Worm (Caenorhabditis elegans) whole organism, L4 larva: ENCODE measurements around the gene bath-36.

Experiments
- F26F4.8 ChIP-seq: fragments of 200-800 bp; sonication (Bioruptor generic); conservative IDR thresholded peaks from 2 replicates; pipeline ENCODE4 v1.3.6; 2022; ENCODE audit warnings: missing genetic modification characterization, missing compliant biosample characterization
- Y105C5A.15 ChIP-seq: fragments of 200-800 bp; sonication (Bioruptor generic); IDR thresholded peaks from 2 replicates; pipeline ENCODE4 v1.3.6; 2022; ENCODE audit warnings: missing genetic modification characterization, missing compliant biosample characterization
- Y75B8A.6 ChIP-seq: fragments of 200-800 bp; sonication (Bioruptor generic); IDR thresholded peaks from 2 replicates; pipeline ENCODE4 v1.3.6; 2022; ENCODE audit warnings: missing genetic modification reagents, missing genetic modification characterization, missing compliant biosample characterization
- ama-1 ChIP-seq: fragments of 150-350 bp; optimal IDR thresholded peaks from 2 replicates; lab custom pipeline; 2014; ENCODE audit warnings: inconsistent platforms, mixed read lengths
- ceh-20 ChIP-seq: fragments of 200-800 bp; sonication (Bioruptor generic); IDR thresholded peaks from 2 replicates; pipeline ENCODE4 v1.3.6; 2022; ENCODE audit warnings: missing genetic modification reagents, missing genetic modification characterization, missing compliant biosample characterization
- ceh-44 ChIP-seq: fragments of 200-800 bp; sonication (Bioruptor generic); IDR thresholded peaks from 2 replicates; pipeline ENCODE4 v1.3.6; 2022; ENCODE audit warnings: missing genetic modification reagents, missing genetic modification characterization, missing compliant biosample characterization
- ceh-62 ChIP-seq: sonication (generic microtip); optimal IDR thresholded peaks from 2 replicates; lab custom pipeline; 2017; ENCODE audit warnings: missing biosample characterization, missing genetic modification characterization
- cey-2 ChIP-seq: sonication (generic microtip); optimal IDR thresholded peaks from 3 replicates; lab custom pipeline; 2017; ENCODE audit warnings: missing genetic modification characterization, mild to moderate bottlenecking, missing compliant biosample characterization, antibody characterized with exemption, borderline replicate concordance; ENCODE audit not compliant: insufficient read depth
- daf-16 ChIP-seq, 3 experiments: sonication (generic microtip); optimal IDR thresholded peaks; 2 replicates each; lab custom pipeline; 2016 to 2017; ENCODE audit warnings: missing genetic modification characterization in 3 of 3, missing genetic modification reagents in 3 of 3, mild to moderate bottlenecking in 2 of 3, missing compliant biosample characterization in 2 of 3, missing biosample characterization in 1 of 3, moderate library complexity in 1 of 3
- dve-1 ChIP-seq: sonication (generic microtip); optimal IDR thresholded peaks from 2 replicates; lab custom pipeline; 2017; ENCODE audit warnings: antibody characterized with exemption, mild to moderate bottlenecking, missing genetic modification characterization, missing compliant biosample characterization; ENCODE audit not compliant: insufficient read depth
- egl-27 ChIP-seq: sonication (generic microtip); optimal IDR thresholded peaks from 3 replicates; lab custom pipeline; 2017; ENCODE audit warnings: missing biosample characterization, missing genetic modification reagents, missing genetic modification characterization
- hlh-11 ChIP-seq: fragments of 200-800 bp; sonication (Bioruptor generic); optimal IDR thresholded peaks from 2 replicates; lab custom pipeline; 2018; ENCODE audit warnings: mild to moderate bottlenecking, missing genetic modification characterization, missing compliant biosample characterization
- jun-1 ChIP-seq: fragments of 150-350 bp; optimal IDR thresholded peaks from 2 replicates; lab custom pipeline; 2014; ENCODE audit warnings: missing biosample characterization, missing genetic modification reagents, missing genetic modification characterization
- lim-7 ChIP-seq: fragments of 200-800 bp; sonication (Bioruptor generic); IDR thresholded peaks from 2 replicates; pipeline ENCODE4 v1.3.6; 2022; ENCODE audit warnings: missing genetic modification characterization, missing compliant biosample characterization
- lin-15B ChIP-seq: fragments of 150-350 bp; sonication (generic microtip); optimal IDR thresholded peaks from 3 replicates; lab custom pipeline; 2014; ENCODE audit warnings: missing biosample characterization, missing genetic modification characterization
- lin-38 ChIP-seq: fragments of 200-800 bp; sonication (Bioruptor generic); IDR thresholded peaks from 2 replicates; pipeline ENCODE4 v1.3.6; 2022; ENCODE audit warnings: missing genetic modification reagents, missing genetic modification characterization, missing compliant biosample characterization
- lsy-2 ChIP-seq, 2 experiments: fragments of 150-350 bp in 1 of 2; sonication (generic microtip) in 1 of 2; optimal IDR thresholded peaks; 2 replicates each; lab custom pipeline; 2014 to 2017; ENCODE audit warnings: missing biosample characterization in 2 of 2, missing genetic modification characterization in 2 of 2
- mdl-1 ChIP-seq, 2 experiments: fragments of 150-350 bp in 1 of 2; sonication (generic microtip) in 1 of 2; optimal IDR thresholded peaks; 2 replicates each; lab custom pipeline; 2014 to 2017; ENCODE audit warnings: missing biosample characterization in 2 of 2, missing genetic modification characterization in 2 of 2
- mdt-29 ChIP-seq: fragments of 200-800 bp; sonication (Bioruptor generic); IDR thresholded peaks from 2 replicates; pipeline ENCODE4 v1.3.6; 2022; ENCODE audit warnings: missing genetic modification reagents, missing genetic modification characterization, missing compliant biosample characterization
- mep-1 ChIP-seq: fragments of 150-350 bp; sonication (generic microtip); optimal IDR thresholded peaks from 3 replicates; lab custom pipeline; 2014; ENCODE audit warnings: missing biosample characterization, missing genetic modification characterization
- mes-2 ChIP-seq: sonication (generic microtip); optimal IDR thresholded peaks from 2 replicates; lab custom pipeline; 2016; ENCODE audit warnings: missing genotype, mild to moderate bottlenecking, missing genetic modification characterization, missing compliant biosample characterization; ENCODE audit not compliant: poor library complexity, severe bottlenecking
- mxl-3 ChIP-seq: fragments of 200-800 bp; sonication (Bioruptor generic); optimal IDR thresholded peaks from 2 replicates; lab custom pipeline; 2018; ENCODE audit warnings: mild to moderate bottlenecking, missing genetic modification characterization, missing compliant biosample characterization
- nhr-10 ChIP-seq: fragments of 150-350 bp; optimal IDR thresholded peaks from 2 replicates; lab custom pipeline; 2014; ENCODE audit warnings: missing biosample characterization, missing genetic modification characterization
- nhr-237 ChIP-seq: sonication (generic microtip); optimal IDR thresholded peaks from 2 replicates; lab custom pipeline; 2017; ENCODE audit warnings: missing biosample characterization, missing genetic modification characterization
- nhr-25 ChIP-seq: sonication (generic microtip); optimal IDR thresholded peaks from 2 replicates; lab custom pipeline; 2017; ENCODE audit warnings: missing genetic modification characterization, mild to moderate bottlenecking, missing compliant biosample characterization, antibody characterized with exemption, moderate library complexity, borderline replicate concordance; ENCODE audit not compliant: insufficient read depth
- nhr-28 ChIP-seq: fragments of 150-350 bp; optimal IDR thresholded peaks from 2 replicates; lab custom pipeline; 2014; ENCODE audit warnings: missing biosample characterization, missing genetic modification characterization
- nhr-76 ChIP-seq: fragments of 150-350 bp; optimal IDR thresholded peaks from 2 replicates; lab custom pipeline; 2014; ENCODE audit warnings: missing biosample characterization, missing genetic modification characterization
- nhr-77 ChIP-seq: fragments of 150-350 bp; optimal IDR thresholded peaks from 2 replicates; lab custom pipeline; 2014; ENCODE audit warnings: missing biosample characterization, missing genetic modification characterization
- php-3 ChIP-seq: fragments of 200-800 bp; sonication (Bioruptor generic); IDR thresholded peaks from 2 replicates; pipeline ENCODE4 v1.3.6; 2022; ENCODE audit warnings: missing genetic modification reagents, missing genetic modification characterization, missing compliant biosample characterization
- pqm-1 ChIP-seq: sonication (generic microtip); optimal IDR thresholded peaks from 2 replicates; lab custom pipeline; 2017; ENCODE audit warnings: missing biosample characterization, missing genetic modification characterization
- rbr-2 ChIP-seq: sonication (generic microtip); optimal IDR thresholded peaks from 2 replicates; lab custom pipeline; 2016; ENCODE audit warnings: missing genotype, missing genetic modification characterization, missing compliant biosample characterization
- skn-1 ChIP-seq: fragments of 150-350 bp; optimal IDR thresholded peaks from 2 replicates; lab custom pipeline; 2014; ENCODE audit warnings: missing biosample characterization, missing genetic modification characterization
- snpc-4 ChIP-seq: fragments of 150-350 bp; optimal IDR thresholded peaks from 2 replicates; lab custom pipeline; 2014; ENCODE audit warnings: missing biosample characterization, missing genetic modification characterization
- spr-3 ChIP-seq: fragments of 200-800 bp; sonication (Bioruptor generic); optimal IDR thresholded peaks from 2 replicates; lab custom pipeline; 2018; ENCODE audit warnings: mild to moderate bottlenecking, missing genetic modification characterization, missing compliant biosample characterization
- tra-1 ChIP-seq: fragments of 200-800 bp; sonication (Bioruptor generic); IDR thresholded peaks from 2 replicates; pipeline ENCODE4 v1.3.6; 2022; ENCODE audit warnings: missing genetic modification reagents, missing genetic modification characterization, missing compliant biosample characterization
- unc-62 ChIP-seq, 3 experiments: fragments of 150-350 bp in 1 of 3; sonication (generic microtip); optimal IDR thresholded peaks in 2 of 3; peaks in 1 of 3; 1 replicate in 1 of 3; 2 replicates in 2 of 3; lab custom pipeline; 2014 to 2017; ENCODE audit warnings: missing biosample characterization in 3 of 3, missing genetic modification characterization in 3 of 3, missing genetic modification reagents in 3 of 3, missing genotype in 1 of 3
- vab-7 ChIP-seq: fragments of 200-800 bp; sonication (Bioruptor generic); IDR thresholded peaks from 2 replicates; pipeline ENCODE4 v1.3.6; 2022; ENCODE audit warnings: missing genetic modification reagents, missing genetic modification characterization, missing compliant biosample characterization

The bath-36 gene

DNA sequence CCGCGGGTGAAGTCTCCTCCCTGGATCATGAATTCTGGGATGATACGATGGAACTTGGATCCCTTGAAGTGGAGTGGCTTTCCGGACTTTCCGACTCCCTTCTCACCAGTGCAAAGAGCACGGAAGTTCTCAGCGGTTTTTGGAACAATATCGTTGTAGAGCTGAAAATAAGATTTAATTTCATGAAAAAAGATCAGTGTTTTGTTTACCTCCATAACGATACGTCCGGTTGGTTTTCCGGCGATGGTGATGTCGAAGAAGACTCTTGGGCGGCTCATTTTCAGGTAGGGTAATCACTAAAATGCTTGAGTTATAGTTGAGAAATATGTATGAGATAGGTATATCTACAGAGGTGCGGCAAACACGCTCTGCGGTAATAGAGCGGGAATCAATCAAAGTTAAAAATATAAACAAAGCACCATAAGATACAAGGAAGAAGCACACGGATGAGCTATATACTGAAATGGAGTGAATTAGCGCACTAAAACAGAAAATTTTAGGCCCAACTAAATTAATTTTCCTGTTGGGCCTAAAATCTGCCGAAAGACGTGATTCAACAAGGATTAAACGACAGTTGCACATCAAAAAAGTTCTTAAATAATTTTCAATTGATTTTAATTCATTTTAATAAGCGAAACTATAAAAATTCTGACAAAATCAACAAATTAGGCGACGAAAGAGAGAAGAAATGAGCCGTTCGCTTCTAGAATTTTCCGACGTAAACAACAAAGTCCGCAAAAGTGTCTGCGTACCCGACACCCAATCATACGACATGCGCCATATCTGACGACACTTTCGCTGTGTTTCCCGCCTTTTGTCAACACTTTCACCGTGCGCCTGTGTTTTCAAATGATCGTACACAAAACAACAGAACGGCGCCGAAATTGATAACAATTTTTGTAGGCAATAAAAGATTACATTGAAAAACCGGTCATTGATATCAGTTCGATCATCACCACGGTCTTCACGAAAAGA is at the start of gene bath-36, which contains the start of gene cyn-7 (continued):
- TF ChIP-seq egl-27 (tag; lab: Kevin White, UChicago): no peak
- TF ChIP-seq mep-1 (tag; lab: Kevin White, UChicago): peak; percentile 77
- peak; percentile 78 for TF ChIP-seq mxl-3 (GFP tag; lab: Kevin White, UChicago)
- peak; percentile 69 for TF ChIP-seq rbr-2 (tag; lab: Kevin White, UChicago)
- peak; percentile 51; the same call in 1 of the 2 replicates for TF ChIP-seq tra-1 (GFP tag; lab: Robert Waterston, UW)
- TF ChIP-seq mes-2 (tag; lab: Kevin White, UChicago): peak; percentile 75
- peak in 1 of 2 experiments; percentile 55 for TF ChIP-seq mdl-1 (tag; optimal IDR thresholded peaks at IDR 0.05; lab: Kevin White, UChicago)
- no peak for TF ChIP-seq ceh-44 (GFP tag; lab: Robert Waterston, UW)
- TF ChIP-seq pqm-1 (tag; lab: Kevin White, UChicago): peak; percentile 51
- peak; percentile 93 for TF ChIP-seq dve-1 (tag; lab: Kevin White, UChicago)
- peak; percentile 88 for TF ChIP-seq lin-38 (GFP tag; lab: Robert Waterston, UW)
- peak; percentile 71; the same call in 1 of the 2 replicates for TF ChIP-seq mdt-29 (GFP tag; lab: Robert Waterston, UW)
- peak; percentile 33 for TF ChIP-seq nhr-25

DNA sequence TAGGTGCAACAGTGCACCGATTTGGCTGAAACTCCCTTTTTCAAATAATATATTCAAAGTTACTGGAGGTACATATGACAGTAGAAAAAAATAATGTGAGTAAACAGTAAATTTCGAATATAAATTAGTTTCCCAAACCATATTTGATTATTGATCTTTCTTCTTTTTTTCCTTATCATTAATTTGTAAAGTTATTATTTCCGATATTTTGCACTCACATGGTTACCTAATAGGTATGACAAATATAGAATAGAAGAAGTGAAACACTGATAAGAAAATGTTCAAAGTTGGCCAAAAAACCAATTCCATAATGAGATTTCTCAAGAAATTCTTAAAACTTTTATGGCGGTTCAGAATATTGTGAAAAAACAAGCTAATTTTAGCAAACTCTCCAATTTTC is 47.9 kb upstream of the bath-36 start:
- TF ChIP-seq nhr-10 (no peak), mep-1 (tag; lab: Kevin White, UChicago) (no peak), ceh-20 (GFP tag; lab: Robert Waterston, UW) (no peak), pqm-1 (tag; lab: Kevin White, UChicago) (peak; percentile 14), nhr-77 (tag; lab: Kevin White, UChicago) (peak; percentile 55), daf-16 (GFP tag; optimal IDR thresholded peaks at IDR 0.05; lab: Kevin White, UChicago) (no peak), daf-16 (tag; optimal IDR thresholded peaks at IDR 0.05; lab: Kevin White, UChicago) (peak; percentile 55), F26F4.8 (GFP tag; lab: Robert Waterston, UW) (no peak), jun-1 (tag; lab: Kevin White, UChicago) (no peak), Y75B8A.6 (GFP tag; lab: Robert Waterston, UW) (no peak), nhr-28 (peak; percentile 34), mxl-3 (GFP tag; lab: Kevin White, UChicago) (no peak), php-3 (GFP tag; lab: Robert Waterston, UW) (no peak), lim-7 (GFP tag; lab: Robert Waterston, UW) (no peak), Y105C5A.15 (GFP tag; lab: Robert Waterston, UW) (no peak), dve-1 (tag; lab: Kevin White, UChicago) (peak; percentile 12)

DNA sequence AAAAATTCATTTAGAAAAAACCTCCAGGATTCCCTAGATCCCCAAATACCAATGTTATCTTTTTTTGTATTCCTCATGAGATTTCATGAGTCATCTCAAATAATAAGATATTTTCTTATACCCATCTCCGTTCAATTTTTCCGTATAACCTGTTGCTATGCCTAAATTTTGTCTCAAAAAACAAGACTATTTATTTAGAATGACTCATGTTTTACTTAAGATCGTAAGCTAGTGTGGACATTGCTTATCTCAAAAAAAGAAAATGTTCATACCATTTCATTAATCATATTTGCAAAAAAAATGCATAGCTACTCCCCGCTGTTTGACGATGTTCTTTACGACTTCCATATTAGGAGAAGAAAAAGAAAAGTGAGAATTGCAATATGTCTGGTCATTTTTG is 47.4 kb upstream of the bath-36 start, which contains the start of gene K08F9.3:
Gene K08F9.3 (plus strand): TSS at position 301 of the 400 bp plus-strand sequence.
- no peak for TF ChIP-seq snpc-4 (tag; lab: Kevin White, UChicago)
- no peak for TF ChIP-seq skn-1 (tag; lab: Kevin White, UChicago)
- TF ChIP-seq, all 104 proteins: peak for 0

DNA sequence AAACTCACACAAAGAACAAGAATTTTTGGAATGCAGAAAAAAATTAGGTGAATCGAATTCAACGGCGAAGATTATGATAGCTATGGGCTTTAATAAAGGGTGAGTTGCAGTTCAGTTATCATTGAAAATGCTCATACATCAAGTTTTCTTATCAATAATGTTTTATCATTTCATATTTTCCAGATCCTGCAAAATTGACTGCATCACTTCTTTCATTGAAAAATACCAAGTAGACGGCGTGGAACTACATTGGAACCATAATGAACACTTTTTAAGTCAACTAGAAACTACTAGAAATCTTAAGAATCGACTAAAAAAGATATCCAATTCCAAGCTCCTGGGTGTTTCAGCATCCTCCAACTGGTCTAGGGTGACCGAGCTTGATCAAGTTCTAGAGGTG is 44.4 kb upstream of the bath-36 start, which contains the start of gene K08F9.1:
Gene K08F9.1 (minus strand): TSS at position 101 of the 400 bp plus-strand sequence.
- TF ChIP-seq cey-2 (tag; lab: Kevin White, UChicago) (no peak), lin-15B (tag; lab: Kevin White, UChicago) (no peak), lsy-2 (tag; optimal IDR thresholded peaks at IDR 0.05; lab: Kevin White, UChicago) (no peak), unc-62 (GFP tag; optimal IDR thresholded peaks at IDR 0.05 in 1 of 2; lab: Kevin White, UChicago) (no peak), unc-62 (tag; optimal IDR thresholded peaks at IDR 0.05; lab: Kevin White, UChicago) (no peak), F26F4.8 (GFP tag; lab: Robert Waterston, UW) (no peak), tra-1 (GFP tag; lab: Robert Waterston, UW) (no peak), ceh-62 (tag; lab: Kevin White, UChicago) (no peak), spr-3 (GFP tag; lab: Kevin White, UChicago) (no peak), nhr-237 (tag; lab: Kevin White, UChicago) (no peak), hlh-11 (tag; lab: Kevin White, UChicago) (no peak), ama-1 (lab: Kevin White, UChicago) (no peak), vab-7 (GFP tag; lab: Robert Waterston, UW) (no peak), nhr-10 (no peak), nhr-76 (tag; lab: Kevin White, UChicago) (no peak)
